Worm (Caenorhabditis elegans) whole organism, L4 larva: Measurements from ENCODE around the gene F12A10.6.
A peak's percentile ranks its signal among the peaks of the same experiment; 100 is the strongest.

ENCODE experiments used
- D1046.2 ChIP-seq: fragments of 200-800 bp; sonication (Bioruptor generic); IDR thresholded peaks from 2 replicates; pipeline ENCODE4 v1.3.6; 2022; ENCODE audit warnings: missing genetic modification characterization, missing compliant biosample characterization
- T26A8.4 ChIP-seq: fragments of 200-800 bp; sonication (Bioruptor generic); IDR thresholded peaks from 2 replicates; pipeline ENCODE4 v1.3.6; 2022; ENCODE audit warnings: missing genetic modification characterization, missing compliant biosample characterization
- ZK546.5 ChIP-seq, 2 experiments: sonication (generic microtip); optimal IDR thresholded peaks; 2 replicates each; lab custom pipeline; 2017; ENCODE audit warnings: missing biosample characterization in 2 of 2, missing genetic modification characterization in 2 of 2
- arid-1 ChIP-seq: fragments of 200-800 bp; sonication (Bioruptor generic); conservative IDR thresholded peaks from 2 replicates; pipeline ENCODE4 v1.3.6; 2022; ENCODE audit warnings: missing genetic modification reagents, missing genetic modification characterization, missing compliant biosample characterization
- ceh-32 ChIP-seq: sonication (generic microtip); optimal IDR thresholded peaks from 2 replicates; lab custom pipeline; 2016; ENCODE audit warnings: mild to moderate bottlenecking, missing genetic modification characterization, missing compliant biosample characterization; ENCODE audit not compliant: poor library complexity
- daf-16 ChIP-seq, 3 experiments: sonication (generic microtip); optimal IDR thresholded peaks; 2 replicates each; lab custom pipeline; 2016 to 2017; ENCODE audit warnings: missing genetic modification characterization in 3 of 3, missing genetic modification reagents in 3 of 3, mild to moderate bottlenecking in 2 of 3, missing compliant biosample characterization in 2 of 3, missing biosample characterization in 1 of 3, moderate library complexity in 1 of 3
- dpl-1 ChIP-seq: fragments of 150-350 bp; optimal IDR thresholded peaks from 2 replicates; lab custom pipeline; 2014; ENCODE audit warnings: missing biosample characterization, missing genetic modification reagents, missing genetic modification characterization
- fkh-10 ChIP-seq: fragments of 150-350 bp; optimal IDR thresholded peaks from 2 replicates; lab custom pipeline; 2014; ENCODE audit warnings: missing biosample characterization, missing genetic modification reagents, missing genetic modification characterization
- hlh-30 ChIP-seq: sonication (generic microtip); optimal IDR thresholded peaks from 2 replicates; lab custom pipeline; 2017; ENCODE audit warnings: antibody characterized with exemption, mild to moderate bottlenecking, missing genetic modification characterization, missing compliant biosample characterization; ENCODE audit not compliant: insufficient read depth
- hmg-1.1 ChIP-seq: fragments of 200-800 bp; sonication (Bioruptor generic); IDR thresholded peaks from 2 replicates; pipeline ENCODE4 v1.3.6; 2022; ENCODE audit warnings: missing genetic modification reagents, missing genetic modification characterization, missing compliant biosample characterization
- lin-1 ChIP-seq: fragments of 200-800 bp; sonication (Bioruptor generic); IDR thresholded peaks from 2 replicates; pipeline ENCODE4 v1.3.6; 2022; ENCODE audit warnings: missing genetic modification reagents, missing genetic modification characterization, missing compliant biosample characterization
- lin-13 ChIP-seq: fragments of 150-350 bp; optimal IDR thresholded peaks from 2 replicates; lab custom pipeline; 2014; ENCODE audit warnings: missing biosample characterization, missing genetic modification reagents, missing genetic modification characterization
- lin-15B ChIP-seq: fragments of 150-350 bp; sonication (generic microtip); optimal IDR thresholded peaks from 3 replicates; lab custom pipeline; 2014; ENCODE audit warnings: missing biosample characterization, missing genetic modification characterization
- lin-29 ChIP-seq: fragments of 200-800 bp; sonication (Bioruptor generic); IDR thresholded peaks from 2 replicates; pipeline ENCODE4 v1.3.6; 2022; ENCODE audit warnings: missing genetic modification reagents, missing genetic modification characterization, missing compliant biosample characterization
- lir-3 ChIP-seq: sonication (generic microtip); optimal IDR thresholded peaks from 2 replicates; lab custom pipeline; 2016; ENCODE audit warnings: mild to moderate bottlenecking, missing genetic modification characterization, missing compliant biosample characterization
- madf-9 ChIP-seq: fragments of 200-800 bp; sonication (Bioruptor generic); conservative IDR thresholded peaks from 2 replicates; pipeline ENCODE4 v1.3.6; 2022; ENCODE audit warnings: missing genetic modification reagents, missing genetic modification characterization, missing compliant biosample characterization
- mdt-29 ChIP-seq: fragments of 200-800 bp; sonication (Bioruptor generic); IDR thresholded peaks from 2 replicates; pipeline ENCODE4 v1.3.6; 2022; ENCODE audit warnings: missing genetic modification reagents, missing genetic modification characterization, missing compliant biosample characterization
- mep-1 ChIP-seq: fragments of 150-350 bp; sonication (generic microtip); optimal IDR thresholded peaks from 3 replicates; lab custom pipeline; 2014; ENCODE audit warnings: missing biosample characterization, missing genetic modification characterization
- mes-2 ChIP-seq: sonication (generic microtip); optimal IDR thresholded peaks from 2 replicates; lab custom pipeline; 2016; ENCODE audit warnings: missing genotype, mild to moderate bottlenecking, missing genetic modification characterization, missing compliant biosample characterization; ENCODE audit not compliant: poor library complexity, severe bottlenecking
- mxl-3 ChIP-seq: fragments of 200-800 bp; sonication (Bioruptor generic); optimal IDR thresholded peaks from 2 replicates; lab custom pipeline; 2018; ENCODE audit warnings: mild to moderate bottlenecking, missing genetic modification characterization, missing compliant biosample characterization
- nhr-10 ChIP-seq: fragments of 150-350 bp; optimal IDR thresholded peaks from 2 replicates; lab custom pipeline; 2014; ENCODE audit warnings: missing biosample characterization, missing genetic modification characterization
- nhr-102 ChIP-seq: sonication (generic microtip); optimal IDR thresholded peaks from 2 replicates; lab custom pipeline; 2016; ENCODE audit warnings: mild to moderate bottlenecking, missing genetic modification characterization, moderate library complexity, missing compliant biosample characterization
- nhr-28 ChIP-seq: fragments of 150-350 bp; optimal IDR thresholded peaks from 2 replicates; lab custom pipeline; 2014; ENCODE audit warnings: missing biosample characterization, missing genetic modification characterization
- php-3 ChIP-seq: fragments of 200-800 bp; sonication (Bioruptor generic); IDR thresholded peaks from 2 replicates; pipeline ENCODE4 v1.3.6; 2022; ENCODE audit warnings: missing genetic modification reagents, missing genetic modification characterization, missing compliant biosample characterization
- pqm-1 ChIP-seq: sonication (generic microtip); optimal IDR thresholded peaks from 2 replicates; lab custom pipeline; 2017; ENCODE audit warnings: missing biosample characterization, missing genetic modification characterization
- set-16 ChIP-seq: fragments of 200-800 bp; sonication (Bioruptor generic); IDR thresholded peaks from 2 replicates; pipeline ENCODE4 v1.3.6; 2022; ENCODE audit warnings: missing genetic modification reagents, missing genetic modification characterization, missing compliant biosample characterization
- snpc-4 ChIP-seq: fragments of 150-350 bp; optimal IDR thresholded peaks from 2 replicates; lab custom pipeline; 2014; ENCODE audit warnings: missing biosample characterization, missing genetic modification characterization
- unc-62 ChIP-seq, 3 experiments: fragments of 150-350 bp in 1 of 3; sonication (generic microtip); optimal IDR thresholded peaks in 2 of 3; peaks in 1 of 3; 1 replicate in 1 of 3; 2 replicates in 2 of 3; lab custom pipeline; 2014 to 2017; ENCODE audit warnings: missing biosample characterization in 3 of 3, missing genetic modification characterization in 3 of 3, missing genetic modification reagents in 3 of 3, missing genotype in 1 of 3
- vab-7 ChIP-seq: fragments of 200-800 bp; sonication (Bioruptor generic); IDR thresholded peaks from 2 replicates; pipeline ENCODE4 v1.3.6; 2022; ENCODE audit warnings: missing genetic modification reagents, missing genetic modification characterization, missing compliant biosample characterization
- zfp-2 ChIP-seq: sonication (generic microtip); optimal IDR thresholded peaks from 2 replicates; lab custom pipeline; 2016; ENCODE audit warnings: mild to moderate bottlenecking, missing genetic modification characterization, missing compliant biosample characterization
- zfp-3 ChIP-seq: fragments of 200-800 bp; sonication (Bioruptor generic); conservative IDR thresholded peaks from 2 replicates; pipeline ENCODE4 v1.3.6; 2022; ENCODE audit warnings: missing genetic modification reagents, missing genetic modification characterization, missing compliant biosample characterization

The F12A10.6 gene

ce11 chrII:5449620-5450019, 44.7 kb downstream of the F12A10.6 start:
- TF ChIP-seq unc-62 (GFP tag; optimal IDR thresholded peaks at IDR 0.05 in 1 of 2; lab: Kevin White, UChicago) (peak in 1 of 2 experiments; percentile 82), unc-62 (tag; optimal IDR thresholded peaks at IDR 0.05; lab: Kevin White, UChicago) (no peak), nhr-28 (tag; lab: Kevin White, UChicago) (peak; percentile 79), mdt-29 (no peak)

ce11 chrII:5449219-5449618, 45.1 kb downstream of the F12A10.6 start:
- TF ChIP-seq ZK546.5 (tag; optimal IDR thresholded peaks at IDR 0.05; lab: Kevin White, UChicago) (no peak), zfp-2 (no peak), mxl-3 (GFP tag; lab: Kevin White, UChicago) (peak; percentile 52), zfp-3 (GFP tag; lab: Robert Waterston, UW) (no peak), daf-16 (GFP tag; optimal IDR thresholded peaks at IDR 0.05; lab: Kevin White, UChicago) (peak in 1 of 2 experiments; percentile 87), daf-16 (tag; optimal IDR thresholded peaks at IDR 0.05; lab: Kevin White, UChicago) (no peak)
- TF ChIP-seq, all 104 proteins: peak for 2

- TF ChIP-seq arid-1 (GFP tag; lab: Robert Waterston, UW) (no peak), pqm-1 (tag; lab: Kevin White, UChicago) (no peak), snpc-4 (no peak), lin-15B (tag; lab: Kevin White, UChicago) (no peak), fkh-10 (no peak), ceh-32 (tag; lab: Kevin White, UChicago) (no peak), hlh-30 (tag; lab: Kevin White, UChicago) (no peak), T26A8.4 (GFP tag; lab: Robert Waterston, UW) (no peak), zfp-3 (GFP tag; lab: Robert Waterston, UW) (no peak), mes-2 (tag; lab: Kevin White, UChicago) (no peak), lin-1 (GFP tag; lab: Robert Waterston, UW) (no peak), mep-1 (tag; lab: Kevin White, UChicago) (no peak), madf-9 (GFP tag; lab: Robert Waterston, UW) (no peak), nhr-10 (tag; lab: Kevin White, UChicago) (no peak), php-3 (no peak), hmg-1.1 (GFP tag; lab: Robert Waterston, UW) (no peak), lin-13 (GFP tag; lab: Kevin White, UChicago) (no peak)
- TF ChIP-seq, all 104 proteins: peak for 0
These were observed 46.9 kb downstream of the F12A10.6 start, which contains the start of gene cex-1 for ce11 chrII:5447381-5447780. Gene cex-1, plus strand, starts transcription at chrII:5447681.

ce11 chrII:5446506-5446905, 47.8 kb downstream of the F12A10.6 start, which contains the start of gene nmr-1:
Gene nmr-1, minus strand, starts transcription at chrII:5446606.
- no peak for TF ChIP-seq dpl-1
- no peak for TF ChIP-seq lir-3 (tag; lab: Kevin White, UChicago)
- no peak for TF ChIP-seq nhr-102 (tag; lab: Kevin White, UChicago)
- no peak for TF ChIP-seq lin-29 (GFP tag; lab: Robert Waterston, UW)
- TF ChIP-seq set-16 (GFP tag; lab: Robert Waterston, UW), result no peak
- TF ChIP-seq D1046.2 (GFP tag; lab: Robert Waterston, UW), result no peak
- TF ChIP-seq vab-7 (GFP tag; lab: Robert Waterston, UW), result no peak
